Worm (Caenorhabditis elegans): Measurements from ENCODE around the gene nhr-13.

- TF ChIP-seq flt-1 (GFP tag; IDR thresholded peaks at IDR 0.05) (no peak), ref-1 (GFP tag; conservative IDR thresholded peaks at IDR 0.05) (no peak), cog-1 (tag; optimal IDR thresholded peaks at IDR 0.05) (no peak), tab-1 (GFP tag; IDR thresholded peaks at IDR 0.05) (no peak), klf-2 (GFP tag; conservative IDR thresholded peaks at IDR 0.05) (no peak), ztf-23 (GFP tag; IDR thresholded peaks at IDR 0.05) (no peak), med-1 (GFP tag; optimal IDR thresholded peaks at IDR 0.05; ENCODE audit: insufficient read depth) (no peak)
These were observed 14.5 kb downstream of the nhr-13 start, which contains the start of gene svh-11 for ce11 chrV:2206801-2207200.

Measured in whole organism, midembryonic.